Worm (Caenorhabditis elegans): ENCODE results near the gene C26G2.2.

Gene C26G2.2

DNA sequence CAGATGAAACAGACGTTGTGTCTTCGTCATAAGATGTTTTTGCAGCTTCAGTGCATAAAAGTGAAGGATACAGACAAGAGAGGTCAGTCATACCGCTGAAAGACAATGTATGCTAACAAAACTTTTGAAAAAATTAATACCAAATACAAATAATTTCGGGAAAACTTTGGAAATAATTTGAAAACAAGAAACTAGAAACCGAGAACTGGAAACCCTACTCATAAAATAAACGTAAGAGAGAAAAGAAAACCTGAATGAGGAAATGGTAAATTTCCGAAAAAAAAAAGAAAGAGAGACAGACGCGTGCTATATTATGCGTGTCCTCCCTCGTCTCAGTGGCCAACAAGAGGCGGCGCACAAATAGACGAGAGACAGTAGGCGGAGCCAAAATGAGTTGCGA lies 28.8 kb downstream of the C26G2.2 start, which contains the start of gene sox-3:
sox-3 (minus strand) TSS at position 101 of the 400 bp plus-strand sequence.
- TF ChIP-seq nhr-76 (tag; optimal IDR thresholded peaks at IDR 0.05) (no peak), ztf-11 (tag; optimal IDR thresholded peaks at IDR 0.05) (no peak), mep-1 (tag; optimal IDR thresholded peaks at IDR 0.05) (no peak), dpl-1 (GFP tag; optimal IDR thresholded peaks at IDR 0.05) (no peak), elt-3 (tag; optimal IDR thresholded peaks at IDR 0.05) (no peak), nhr-20 (tag; optimal IDR thresholded peaks at IDR 0.05) (no peak), ztf-4 (tag; optimal IDR thresholded peaks at IDR 0.05) (no peak), nhr-85 (tag) (no peak), zag-1 (tag; optimal IDR thresholded peaks at IDR 0.05) (no peak), nhr-71 (tag; optimal IDR thresholded peaks at IDR 0.05) (no peak), skn-1 (tag; optimal IDR thresholded peaks at IDR 0.05) (no peak), hlh-17 (GFP tag; optimal IDR thresholded peaks at IDR 0.05; ENCODE audit: borderline replicate concordance) (no peak), unc-98 (GFP tag; IDR thresholded peaks at IDR 0.05) (no peak), lin-35 (GFP tag; optimal IDR thresholded peaks at IDR 0.05) (no peak), unc-30 (tag; optimal IDR thresholded peaks at IDR 0.05) (no peak)

DNA sequence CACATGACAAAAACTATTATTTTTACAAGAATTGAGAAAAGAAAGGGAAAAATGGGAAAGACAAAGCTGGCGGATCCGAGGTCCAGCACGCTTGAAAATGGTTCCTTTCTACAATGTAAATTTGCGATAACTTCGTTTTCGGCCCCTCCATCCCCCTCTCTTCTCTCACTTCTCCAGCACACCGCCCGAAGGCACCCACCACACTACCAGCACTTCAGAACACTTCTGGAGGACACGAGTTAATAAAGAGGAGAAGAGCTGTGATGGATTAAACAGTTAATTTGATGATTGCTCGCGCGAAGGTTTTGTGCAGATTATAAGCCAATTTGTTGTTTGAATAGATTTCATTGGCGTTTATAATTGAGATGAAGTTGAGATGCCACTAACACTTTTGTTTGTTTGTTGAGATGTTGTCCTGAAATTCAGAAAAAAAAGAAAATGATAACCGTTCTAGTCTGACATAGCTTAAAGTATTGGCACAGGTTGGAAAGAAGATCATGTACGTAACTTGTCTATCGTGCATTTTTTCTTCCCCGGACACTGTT lies 30.6 kb downstream of the C26G2.2 start:
- TF ChIP-seq vab-15 (tag; optimal IDR thresholded peaks at IDR 0.05) (no peak), unc-62 (GFP tag; optimal IDR thresholded peaks at IDR 0.05) (no peak), lin-14 (GFP tag; optimal IDR thresholded peaks at IDR 0.05) (peak; percentile 1), nhr-47 (tag; optimal IDR thresholded peaks at IDR 0.05) (no peak), lin-13 (GFP tag; optimal IDR thresholded peaks at IDR 0.05) (no peak), ceh-8 (GFP tag; optimal IDR thresholded peaks at IDR 0.05) (no peak), lir-3 (tag; optimal IDR thresholded peaks at IDR 0.05; ENCODE audit: poor library complexity) (no peak)

DNA sequence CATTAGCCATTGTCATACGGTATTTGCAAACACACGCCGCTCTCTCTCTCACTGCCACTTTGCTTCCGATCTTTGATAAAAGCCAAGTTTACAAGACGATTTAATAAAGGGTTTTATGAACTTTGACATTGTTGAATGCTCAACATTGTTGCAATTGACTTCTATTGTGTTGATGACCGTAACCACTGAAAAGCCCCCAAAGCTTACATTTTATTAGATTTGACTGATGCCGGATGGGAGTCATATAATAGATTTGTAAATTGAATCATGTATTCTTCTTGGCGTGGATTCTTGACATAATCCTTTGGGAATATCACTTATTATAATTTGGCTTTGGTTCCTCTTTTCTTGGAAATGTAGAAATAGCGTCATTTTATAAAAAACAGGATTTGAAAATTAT lies 31.8 kb downstream of the C26G2.2 start:
- TF ChIP-seq lin-14 (GFP tag; optimal IDR thresholded peaks at IDR 0.05) = peak; percentile 42
- TF ChIP-seq egl-27 (tag; optimal IDR thresholded peaks at IDR 0.05) = no peak
- no peak for TF ChIP-seq unc-62 (GFP tag; optimal IDR thresholded peaks at IDR 0.05)
- TF ChIP-seq lir-3 (tag; optimal IDR thresholded peaks at IDR 0.05; ENCODE audit: poor library complexity) = no peak

DNA sequence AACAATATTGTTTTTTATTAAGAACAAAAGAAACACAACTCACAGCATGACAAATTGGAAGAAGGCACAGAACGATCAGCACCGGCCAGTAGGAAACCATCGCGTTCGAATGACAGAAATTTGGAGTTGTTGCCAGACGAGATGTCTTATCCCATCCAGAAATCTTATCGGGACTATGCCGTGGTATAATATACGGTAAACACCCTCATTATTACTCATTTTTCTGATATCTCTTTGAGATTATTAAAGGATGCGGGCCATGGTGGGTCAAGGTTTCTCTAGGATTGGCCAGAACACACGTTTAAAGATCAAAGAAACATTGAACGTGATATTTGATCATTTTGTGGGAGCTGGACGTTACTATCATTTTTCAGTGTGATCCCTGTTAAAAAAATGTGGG lies 35.7 kb downstream of the C26G2.2 start, which contains the start of gene hch-1:
hch-1 (minus strand) TSS at position 112 of the 400 bp plus-strand sequence.
- no peak for TF ChIP-seq nhr-84 (tag; optimal IDR thresholded peaks at IDR 0.05)
- TF ChIP-seq nhr-71 (tag; optimal IDR thresholded peaks at IDR 0.05) = no peak
- no peak for TF ChIP-seq nhr-20 (tag; optimal IDR thresholded peaks at IDR 0.05)
- no peak for TF ChIP-seq fkh-10 (GFP tag; optimal IDR thresholded peaks at IDR 0.05)
- no peak for TF ChIP-seq zag-1 (tag; optimal IDR thresholded peaks at IDR 0.05)
- TF ChIP-seq jun-1 (tag; optimal IDR thresholded peaks at IDR 0.05) = no peak
- TF ChIP-seq efl-3 (GFP tag; optimal IDR thresholded peaks at IDR 0.05) = no peak
- no peak for TF ChIP-seq unc-30 (tag; optimal IDR thresholded peaks at IDR 0.05)
- TF ChIP-seq F16B12.6 (tag; optimal IDR thresholded peaks at IDR 0.05) = no peak
- no peak for TF ChIP-seq ces-1 (GFP tag; optimal IDR thresholded peaks at IDR 0.05)
- TF ChIP-seq Y116A8C.19 (tag; optimal IDR thresholded peaks at IDR 0.05; ENCODE audit: borderline replicate concordance) = no peak
- TF ChIP-seq unc-130 (tag; optimal IDR thresholded peaks at IDR 0.05) = no peak
- no peak for TF ChIP-seq ceh-88 (GFP tag; IDR thresholded peaks at IDR 0.05)
- no peak for TF ChIP-seq unc-86 (tag; optimal IDR thresholded peaks at IDR 0.05)
- TF ChIP-seq lin-13 (GFP tag; optimal IDR thresholded peaks at IDR 0.05) = no peak

DNA sequence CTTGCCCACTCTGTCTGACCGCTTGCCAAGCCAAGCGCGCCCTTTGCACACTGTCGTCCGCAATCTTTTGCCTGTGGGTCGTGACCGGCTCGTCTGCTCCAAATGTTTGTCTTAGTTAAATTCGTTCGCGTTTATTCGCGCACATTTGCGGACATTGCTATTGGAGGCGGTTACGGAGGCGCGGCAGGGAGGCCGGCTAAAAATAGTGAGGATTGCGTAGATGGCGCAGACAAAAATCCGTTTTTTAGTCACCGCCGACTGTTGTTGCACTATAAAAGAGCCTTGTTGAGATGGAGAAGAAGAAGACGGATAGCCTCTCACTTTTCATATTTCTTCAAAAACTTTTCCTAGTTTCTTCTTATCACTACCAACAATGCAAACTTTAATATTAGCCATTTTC lies 37.4 kb downstream of the C26G2.2 start, which contains the start of gene F40E10.5:
F40E10.5 (plus strand) TSS at position 301 of the 400 bp plus-strand sequence.
- TF ChIP-seq Y116A8C.19 (tag; optimal IDR thresholded peaks at IDR 0.05; ENCODE audit: borderline replicate concordance) (no peak), unc-98 (GFP tag; IDR thresholded peaks at IDR 0.05) (no peak), F16B12.6 (tag; optimal IDR thresholded peaks at IDR 0.05) (no peak), dsc-1 (tag; optimal IDR thresholded peaks at IDR 0.05) (no peak), mef-2 (tag; optimal IDR thresholded peaks at IDR 0.05) (no peak), elt-2 (tag; optimal IDR thresholded peaks at IDR 0.05) (no peak), grh-1 (GFP tag; IDR thresholded peaks at IDR 0.05) (no peak), unc-62 (GFP tag; optimal IDR thresholded peaks at IDR 0.05) (no peak), alr-1 (tag; optimal IDR thresholded peaks at IDR 0.05; ENCODE audit: borderline replicate concordance) (no peak), pag-3 (tag; optimal IDR thresholded peaks at IDR 0.05; ENCODE audit: borderline replicate concordance, insufficient read depth) (no peak), nhr-90 (tag; optimal IDR thresholded peaks at IDR 0.05; ENCODE audit: poor library complexity) (no peak)
